Worm (Caenorhabditis elegans): ENCODE measurements around the gene scav-4.

Gene scav-4

ce11 chrX:12975595-12976089 is 5.9 kb upstream of the scav-4 start, which contains the start of gene ppk-3 (continued):
- TF ChIP-seq egrh-3 (GFP tag; IDR thresholded peaks at IDR 0.05) (no peak), gei-17 (GFP tag; optimal IDR thresholded peaks at IDR 0.05) (peak; percentile 10), F39B2.1 (GFP tag; IDR thresholded peaks at IDR 0.05) (no peak), nfyb-1 (GFP tag; IDR thresholded peaks at IDR 0.05) (no peak), Y53G8AR.9 (GFP tag; conservative IDR thresholded peaks at IDR 0.05) (no peak), efl-1 (GFP tag; optimal IDR thresholded peaks at IDR 0.05) (peak; percentile 62), aptf-2 (GFP tag; conservative IDR thresholded peaks at IDR 0.05) (no peak), bed-1 (GFP tag; IDR thresholded peaks at IDR 0.05) (no peak), sptf-2 (GFP tag; optimal IDR thresholded peaks at IDR 0.05) (no peak), hlh-12 (tag; optimal IDR thresholded peaks at IDR 0.05) (no peak), aptf-3 (GFP tag; IDR thresholded peaks at IDR 0.05) (no peak), K11D2.4 (GFP tag; IDR thresholded peaks at IDR 0.05) (0 out of 2 replicates have a peak, but pooled peaks have one; percentile 27), madf-10 (tag; optimal IDR thresholded peaks at IDR 0.05) (no peak), let-607 (tag; optimal IDR thresholded peaks at IDR 0.05) (no peak), snpc-3.4 (tag; optimal IDR thresholded peaks at IDR 0.05) (no peak), cebp-1 (GFP tag; IDR thresholded peaks at IDR 0.05) (peak; percentile 36; the same call in 1 of the 2 replicates), cebp-1 (tag; optimal IDR thresholded peaks at IDR 0.05) (peak; percentile 92), athp-1 (tag; optimal IDR thresholded peaks at IDR 0.05) (no peak), ama-1 (optimal IDR thresholded peaks at IDR 0.05) (no peak), ama-1 (GFP tag; optimal IDR thresholded peaks at IDR 0.05) (no peak), mcd-1 (GFP tag; IDR thresholded peaks at IDR 0.05) (peak; percentile 97), chd-7 (tag; optimal IDR thresholded peaks at IDR 0.05) (no peak), F55B11.4 (tag; optimal IDR thresholded peaks at IDR 0.05; ENCODE audit: borderline replicate concordance, insufficient read depth) (no peak), snpc-4 (GFP tag; optimal IDR thresholded peaks at IDR 0.05) (no peak), snpc-4 (tag; optimal IDR thresholded peaks at IDR 0.05) (no peak), zim-3 (tag; optimal IDR thresholded peaks at IDR 0.05) (no peak), akir-1 (GFP tag; optimal IDR thresholded peaks at IDR 0.05) (no peak), lir-1 (GFP tag; conservative IDR thresholded peaks at IDR 0.05) (no peak), F57A8.1 (GFP tag; optimal IDR thresholded peaks at IDR 0.05) (no peak), atf-7 (tag; optimal IDR thresholded peaks at IDR 0.05) (no peak), tbx-9 (tag; optimal IDR thresholded peaks at IDR 0.05; ENCODE audit: borderline replicate concordance) (no peak), F23B12.7 (tag; optimal IDR thresholded peaks at IDR 0.05; ENCODE audit: insufficient read depth) (peak; percentile 15), nhr-90 (tag; optimal IDR thresholded peaks at IDR 0.05) (no peak), F10E7.11 (tag; optimal IDR thresholded peaks at IDR 0.05) (no peak), ztf-25 (GFP tag; IDR thresholded peaks at IDR 0.05) (no peak), egl-44 (GFP tag; IDR thresholded peaks at IDR 0.05) (no peak), nhr-179 (tag; optimal IDR thresholded peaks at IDR 0.05) (no peak), ztf-3 (GFP tag; optimal IDR thresholded peaks at IDR 0.05) (no peak), B0019.2 (GFP tag; conservative IDR thresholded peaks at IDR 0.05) (no peak)

ce11 chrX:12976774-12977173 is 4.8 kb upstream of the scav-4 start, which contains the start of the genes F11C1.4 and F11C1.10:
F11C1.4 (plus strand) TSS chrX:12977074.
F11C1.10 (plus strand) TSS chrX:12977082.
- TF ChIP-seq F57C9.4 (tag; optimal IDR thresholded peaks at IDR 0.05) (no peak), ama-1 (optimal IDR thresholded peaks at IDR 0.05) (no peak), ama-1 (GFP tag; optimal IDR thresholded peaks at IDR 0.05) (no peak), C17E4.6 (GFP tag; IDR thresholded peaks at IDR 0.05) (no peak), die-1 (tag; optimal IDR thresholded peaks at IDR 0.05) (no peak), lir-1 (GFP tag; conservative IDR thresholded peaks at IDR 0.05) (no peak), F57A8.1 (GFP tag; optimal IDR thresholded peaks at IDR 0.05) (no peak)

Measured in whole organism, young adult.